Worm (Caenorhabditis elegans) whole organism, midembryonic: ENCODE data around the gene T01G1.4.

Source experiments
- T22C8.4 ChIP-seq: fragments of 200-800 bp; sonication (Bioruptor generic); IDR thresholded peaks from 2 replicates; pipeline ENCODE4 v1.3.6; 2022; ENCODE audit warnings: missing genetic modification characterization, missing compliant biosample characterization
- cog-1 ChIP-seq: sonication (generic microtip); optimal IDR thresholded peaks from 2 replicates; lab custom pipeline; 2016; ENCODE audit warnings: missing genetic modification characterization, missing compliant biosample characterization
- flt-1 ChIP-seq: fragments of 200-800 bp; sonication (Bioruptor generic); IDR thresholded peaks from 2 replicates; pipeline ENCODE4 v1.3.6; 2022; ENCODE audit warnings: missing genetic modification characterization, missing compliant biosample characterization
- klf-2 ChIP-seq: fragments of 200-800 bp; sonication (Bioruptor generic); conservative IDR thresholded peaks from 2 replicates; pipeline ENCODE4 v1.3.6; 2022; ENCODE audit warnings: missing genetic modification reagents, missing genetic modification characterization, missing compliant biosample characterization
- med-1 ChIP-seq: sonication (generic microtip); optimal IDR thresholded peaks from 2 replicates; lab custom pipeline; 2017; ENCODE audit warnings: missing genetic modification characterization, mild to moderate bottlenecking, missing compliant biosample characterization, antibody characterized with exemption, missing genetic modification reagents; ENCODE audit not compliant: insufficient read depth
- ref-1 ChIP-seq: fragments of 200-800 bp; sonication (Bioruptor generic); conservative IDR thresholded peaks from 2 replicates; pipeline ENCODE4 v1.3.6; 2022; ENCODE audit warnings: missing genetic modification reagents, missing genetic modification characterization, missing compliant biosample characterization
- ztf-23 ChIP-seq: fragments of 200-800 bp; sonication (Bioruptor generic); IDR thresholded peaks from 2 replicates; pipeline ENCODE4 v1.3.6; 2022; ENCODE audit warnings: missing genetic modification reagents, missing genetic modification characterization, missing compliant biosample characterization
- ztf-29 ChIP-seq: fragments of 200-800 bp; sonication (Bioruptor generic); IDR thresholded peaks from 2 replicates; pipeline ENCODE4 v1.3.6; 2022; ENCODE audit warnings: missing genetic modification reagents, missing genetic modification characterization, missing compliant biosample characterization

- TF ChIP-seq T22C8.4 (no peak), ref-1 (GFP tag; lab: Robert Waterston, UW) (no peak), cog-1 (no peak), ztf-23 (no peak), flt-1 (GFP tag; lab: Robert Waterston, UW) (no peak), ztf-29 (GFP tag; lab: Robert Waterston, UW) (no peak), klf-2 (no peak), med-1 (GFP tag; lab: Kevin White, UChicago) (no peak)
Measured at ce11 chrIV:11332751-11333150, 28.6 kb downstream of the T01G1.4 start, which contains the start of gene sart-3.
